Worm (Caenorhabditis elegans): ENCODE results near the gene C36B7.3.

ce11 chrX:7129460-7129859, 27.9 kb downstream of the C36B7.3 start:
- TF ChIP-seq ceh-82 (tag; optimal IDR thresholded peaks at IDR 0.05) (no peak), fkh-10 (GFP tag; optimal IDR thresholded peaks at IDR 0.05) (no peak), ZK546.5 (tag; optimal IDR thresholded peaks at IDR 0.05) (no peak), pqm-1 (tag; optimal IDR thresholded peaks at IDR 0.05) (no peak), unc-39 (tag; optimal IDR thresholded peaks at IDR 0.05) (no peak), jun-1 (tag; optimal IDR thresholded peaks at IDR 0.05) (no peak), fos-1 (tag; optimal IDR thresholded peaks at IDR 0.05) (no peak), skn-1 (tag; optimal IDR thresholded peaks at IDR 0.05) (no peak), ztf-4 (tag; optimal IDR thresholded peaks at IDR 0.05) (no peak), nhr-11 (tag; optimal IDR thresholded peaks at IDR 0.05) (no peak), nhr-76 (tag; optimal IDR thresholded peaks at IDR 0.05) (no peak), R02D3.7 (tag; optimal IDR thresholded peaks at IDR 0.05) (no peak), nfya-1 (tag; optimal IDR thresholded peaks at IDR 0.05; ENCODE audit: insufficient read depth) (no peak)

All from whole organism, L3 larva.